In genomic region chrX:2289134-2289533, dm6 we compare ENCODE assay signal across 1 fruit fly cellular context.
TF ChIP-seq lines count a peak whose summit lies in the region.

No protein-coding gene starts in this region.

TF ChIP-seq in whole organism, prepupa, 60 proteins besides CTCF, POLR2A, EP300 and RAD21 (continued from another document):
- TF ChIP-seq fkh (GFP tag; optimal IDR thresholded peaks at IDR 0.05; lab: Kevin White, UChicago) (no peak), CG3032 (tag; optimal IDR thresholded peaks at IDR 0.05; lab: Kevin White, UChicago) (peak; percentile 65), CG31627 (GFP tag; optimal IDR thresholded peaks at IDR 0.05; lab: Kevin White, UChicago) (no peak), CG34406 (GFP tag; optimal IDR thresholded peaks at IDR 0.05; lab: Kevin White, UChicago) (peak; percentile 46), CG7368 (GFP tag; optimal IDR thresholded peaks at IDR 0.05; lab: Kevin White, UChicago) (peak; percentile 60), pdm3 (GFP tag; optimal IDR thresholded peaks at IDR 0.05; lab: Kevin White, UChicago) (peak; percentile 56), eg (GFP tag; IDR thresholded peaks at IDR 0.05; lab: Robert Waterston, UW) (peak; percentile 95), Gug (GFP tag; IDR thresholded peaks at IDR 0.05; lab: Robert Waterston, UW) (peak; percentile 80), CG6276 (GFP tag; optimal IDR thresholded peaks at IDR 0.05; lab: Kevin White, UChicago) (peak; percentile 96), vri (GFP tag; optimal IDR thresholded peaks at IDR 0.05; lab: Kevin White, UChicago) (peak; percentile 4), fd85E (GFP tag; optimal IDR thresholded peaks at IDR 0.05; lab: Kevin White, UChicago) (peak; percentile 33), esn (GFP tag; optimal IDR thresholded peaks at IDR 0.05; lab: Kevin White, UChicago) (no peak), CG15336 (GFP tag; IDR thresholded peaks at IDR 0.05; lab: Robert Waterston, UW) (peak; percentile 91), CG8632 (GFP tag; optimal IDR thresholded peaks at IDR 0.05; lab: Kevin White, UChicago) (peak; percentile 39), salr (GFP tag; optimal IDR thresholded peaks at IDR 0.05; lab: Kevin White, UChicago) (peak; percentile 73 to 85), CG32006 (GFP tag; optimal IDR thresholded peaks at IDR 0.05; lab: Kevin White, UChicago) (peak; percentile 72), topi (GFP tag; optimal IDR thresholded peaks at IDR 0.05; lab: Kevin White, UChicago) (no peak), CG9139 (GFP tag; optimal IDR thresholded peaks at IDR 0.05; lab: Kevin White, UChicago) (peak; percentile 96), Eip78C (GFP tag; lab: Kevin White, UChicago) (peak; percentile 81), CG6854 (GFP tag; optimal IDR thresholded peaks at IDR 0.05; lab: Kevin White, UChicago) (peak; percentile 59), Ets21C (GFP tag; optimal IDR thresholded peaks at IDR 0.05; lab: Kevin White, UChicago) (no peak), achi (GFP tag; optimal IDR thresholded peaks at IDR 0.05; lab: Kevin White, UChicago) (peak; percentile 66), svp (GFP tag; lab: Kevin White, UChicago) (peak; percentile 65), CG3919 (GFP tag; optimal IDR thresholded peaks at IDR 0.05; lab: Kevin White, UChicago) (peak; percentile 39), CG16779 (tag; optimal IDR thresholded peaks at IDR 0.05; lab: Kevin White, UChicago) (peak; percentile 94), Blimp-1 (GFP tag; optimal IDR thresholded peaks at IDR 0.05; lab: Kevin White, UChicago) (no peak), ss (GFP tag; optimal IDR thresholded peaks at IDR 0.05; lab: Kevin White, UChicago) (peak; percentile 98 to 99)
